Worm (Caenorhabditis elegans): Measurements from ENCODE around the gene C39B10.3.

DNA sequence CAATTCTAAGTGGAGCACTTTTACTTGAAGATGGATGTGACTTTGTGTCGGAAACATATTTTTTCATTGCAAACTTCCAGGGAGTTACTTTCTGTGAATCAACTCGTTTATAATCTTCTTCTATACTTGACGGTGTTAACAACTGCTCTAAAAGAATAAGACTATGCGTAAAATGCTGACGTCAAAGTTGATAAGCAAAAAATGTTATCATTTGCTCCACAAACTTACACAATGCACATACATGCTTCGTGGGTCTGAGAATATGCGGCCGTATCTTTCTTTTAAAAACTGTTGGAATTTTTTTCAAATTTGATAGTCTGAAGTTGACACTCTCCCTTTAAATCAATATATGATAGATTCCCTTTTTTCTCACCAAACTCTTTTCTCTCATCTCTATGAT, 48.8 kb upstream of the C39B10.3 start:
- no peak for TF ChIP-seq hnd-1 (tag; optimal IDR thresholded peaks at IDR 0.05)
- no peak for TF ChIP-seq ama-1 (optimal IDR thresholded peaks at IDR 0.05)
- TF ChIP-seq flt-1 (GFP tag; IDR thresholded peaks at IDR 0.05), result no peak
- no peak for TF ChIP-seq sea-1 (GFP tag; conservative IDR thresholded peaks at IDR 0.05)
- no peak for TF ChIP-seq ets-7 (tag; optimal IDR thresholded peaks at IDR 0.05)
- no peak for TF ChIP-seq tbx-11 (GFP tag; IDR thresholded peaks at IDR 0.05)
- no peak for TF ChIP-seq scrt-1 (GFP tag; IDR thresholded peaks at IDR 0.05)
- TF ChIP-seq ceh-13 (GFP tag; optimal IDR thresholded peaks at IDR 0.05), result no peak
- no peak for TF ChIP-seq ceh-36 (tag; optimal IDR thresholded peaks at IDR 0.05)
- no peak for TF ChIP-seq pes-1 (GFP tag; IDR thresholded peaks at IDR 0.05)
- TF ChIP-seq hmbx-1 (tag; optimal IDR thresholded peaks at IDR 0.05), result no peak
- TF ChIP-seq aly-1 (tag; optimal IDR thresholded peaks at IDR 0.05), result no peak
- TF ChIP-seq B0310.2 (tag; optimal IDR thresholded peaks at IDR 0.05), result no peak
